Worm (Caenorhabditis elegans) whole organism, L4/young adult: ENCODE data around the gene gab-1.

Source experiments
- W03F9.2 ChIP-seq: fragments of 150-350 bp; optimal IDR thresholded peaks from 2 replicates; lab custom pipeline; 2014; ENCODE audit warnings: missing biosample characterization, missing genetic modification characterization
- dao-5 ChIP-seq: sonication (generic microtip); optimal IDR thresholded peaks from 2 replicates; lab custom pipeline; 2016; ENCODE audit warnings: missing genotype, missing genetic modification characterization, moderate library complexity, missing compliant biosample characterization
- him-1 ChIP-seq: sonication (generic microtip); optimal IDR thresholded peaks from 2 replicates; lab custom pipeline; 2016; ENCODE audit warnings: missing genotype, missing genetic modification reagents, missing genetic modification characterization, missing compliant biosample characterization

ce11 chrIII:12829068-12829467, 49.5 kb upstream of the gab-1 start, which contains the start of gene Y37D8A.3:
- TF ChIP-seq him-1 (tag; lab: Kevin White, UChicago) (no peak), dao-5 (tag; lab: Kevin White, UChicago) (no peak), W03F9.2 (no peak)
